Fruit fly (Drosophila melanogaster) whole organism, embryonic: ENCODE results near the gene CG31710.
A peak's percentile ranks its signal among the peaks of the same experiment; 100 is the strongest.

Experiments used
- ATbp ChIP-seq: fragments of 200-800 bp; sonication (Bioruptor generic); optimal IDR thresholded peaks from 2 replicates; lab custom pipeline; 2017; ENCODE audit warnings: missing biosample characterization, mild to moderate bottlenecking, missing genetic modification characterization, missing genetic modification reagents
- Antp ChIP-seq: fragments of 200-800 bp; sonication (Bioruptor generic); optimal IDR thresholded peaks from 3 replicates; lab custom pipeline; 2016; ENCODE audit warnings: missing biosample characterization, missing genetic modification characterization
- B-H2 ChIP-seq: fragments of 200-800 bp; sonication (Bioruptor generic); optimal IDR thresholded peaks from 2 replicates; lab custom pipeline; 2018; ENCODE audit warnings: missing biosample characterization, mild to moderate bottlenecking, missing genetic modification characterization
- Bgb ChIP-seq: fragments of 200-800 bp; sonication (Bioruptor generic); IDR thresholded peaks from 2 replicates; pipeline ENCODE4 v1.3.6; 2022; ENCODE audit warnings: missing biosample characterization, missing genetic modification characterization; ENCODE audit not compliant: partially characterized antibody
- CG11085 ChIP-seq: fragments of 200-800 bp; sonication (Bioruptor generic); IDR thresholded peaks from 2 replicates; pipeline ENCODE4 v1.3.6; 2022; ENCODE audit warnings: missing biosample characterization, missing genetic modification characterization
- CG1233 ChIP-seq: fragments of 200-800 bp; sonication (Bioruptor generic); optimal IDR thresholded peaks from 4 replicates; lab custom pipeline; 2018; ENCODE audit warnings: missing biosample characterization, mild to moderate bottlenecking, missing genetic modification characterization
- CG12659 ChIP-seq: fragments of 200-800 bp; sonication (Bioruptor generic); optimal IDR thresholded peaks from 3 replicates; lab custom pipeline; 2017; ENCODE audit warnings: mild to moderate bottlenecking, missing biosample characterization, missing genetic modification reagents, missing genetic modification characterization
- CG13287 ChIP-seq: fragments of 200-800 bp; sonication (Bioruptor generic); IDR thresholded peaks from 2 replicates; pipeline ENCODE4 v1.3.6; 2022; ENCODE audit warnings: missing biosample characterization, missing genetic modification characterization; ENCODE audit not compliant: partially characterized antibody
- CG13424 ChIP-seq: fragments of 200-800 bp; sonication (Bioruptor generic); optimal IDR thresholded peaks from 2 replicates; lab custom pipeline; 2019; ENCODE audit warnings: missing biosample characterization, mild to moderate bottlenecking, missing genetic modification characterization, moderate library complexity
- CG15479 ChIP-seq: fragments of 200-800 bp; sonication (Bioruptor generic); optimal IDR thresholded peaks from 3 replicates; lab custom pipeline; 2019; ENCODE audit warnings: missing biosample characterization, mild to moderate bottlenecking, missing genetic modification characterization, moderate library complexity
- CG34376 ChIP-seq: fragments of 200-800 bp; sonication (Bioruptor generic); optimal IDR thresholded peaks from 2 replicates; lab custom pipeline; 2018; ENCODE audit warnings: missing biosample characterization, mild to moderate bottlenecking, missing genetic modification characterization
- CG6175 ChIP-seq: fragments of 200-800 bp; sonication (Bioruptor generic); IDR thresholded peaks from 3 replicates; pipeline ENCODE4 v1.3.6; 2022; ENCODE audit warnings: missing biosample characterization, missing genetic modification characterization
- CG6272 ChIP-seq: fragments of 200-800 bp; sonication (Bioruptor generic); IDR thresholded peaks from 2 replicates; pipeline ENCODE4 v1.3.6; 2022; ENCODE audit warnings: missing biosample characterization, missing genetic modification characterization
- CG8281 ChIP-seq: fragments of 200-800 bp; sonication (Bioruptor generic); optimal IDR thresholded peaks from 2 replicates; lab custom pipeline; 2018; ENCODE audit warnings: missing biosample characterization, mild to moderate bottlenecking, missing genetic modification characterization, moderate library complexity
- CG8359 ChIP-seq: fragments of 200-800 bp; sonication (Bioruptor generic); optimal IDR thresholded peaks from 2 replicates; lab custom pipeline; 2017; ENCODE audit warnings: missing biosample characterization, mild to moderate bottlenecking, missing genetic modification characterization, borderline replicate concordance
- CG9215 ChIP-seq: fragments of 200-800 bp; sonication (Bioruptor generic); IDR thresholded peaks from 2 replicates; pipeline ENCODE4 v1.3.6; 2022; ENCODE audit warnings: missing biosample characterization, missing genetic modification characterization
- CG9876 ChIP-seq: fragments of 200-800 bp; sonication (Bioruptor generic); optimal IDR thresholded peaks from 2 replicates; lab custom pipeline; 2016; ENCODE audit warnings: missing biosample characterization, missing genetic modification characterization
- D ChIP-seq, 2 experiments: fragments of 200-800 bp in 1 of 2; fragments of >200 bp in 1 of 2; sonication (Bioruptor generic) in 1 of 2; optimal IDR thresholded peaks; 2 replicates in 1 of 2; 3 replicates in 1 of 2; lab custom pipeline; 2017; ENCODE audit warnings: mild to moderate bottlenecking in 1 of 2, missing biosample characterization in 1 of 2, missing genetic modification characterization in 1 of 2, missing genetic modification reagents in 1 of 2
- HLH3B ChIP-seq: fragments of 200-800 bp; sonication (Bioruptor generic); IDR thresholded peaks from 2 replicates; pipeline ENCODE4 v1.3.6; 2022; ENCODE audit warnings: missing biosample characterization, missing genetic modification characterization
- HmgZ ChIP-seq: fragments of 200-800 bp; sonication (Bioruptor generic); optimal IDR thresholded peaks from 2 replicates; lab custom pipeline; 2018; ENCODE audit warnings: missing biosample characterization, mild to moderate bottlenecking, missing genetic modification characterization
- Hr3 ChIP-seq: fragments of 200-800 bp; sonication (Bioruptor generic); optimal IDR thresholded peaks from 3 replicates; lab custom pipeline; 2016; ENCODE audit warnings: missing biosample characterization, missing genetic modification characterization
- Hr51 ChIP-seq, 2 experiments: fragments of 200-800 bp; sonication (Bioruptor generic); optimal IDR thresholded peaks; 2 replicates in 1 of 2; 3 replicates in 1 of 2; lab custom pipeline; 2016 to 2018; ENCODE audit warnings: missing biosample characterization in 2 of 2, missing genetic modification characterization in 2 of 2, mild to moderate bottlenecking in 1 of 2, moderate library complexity in 1 of 2
- Kr ChIP-seq: fragments of 200-800 bp; sonication (Bioruptor generic); optimal IDR thresholded peaks from 2 replicates; lab custom pipeline; 2017; ENCODE audit warnings: missing biosample characterization, mild to moderate bottlenecking, missing genetic modification characterization
- MBD-R2 ChIP-seq: fragments of 200-800 bp; sonication (Bioruptor generic); IDR thresholded peaks from 2 replicates; pipeline ENCODE4 v1.3.6; 2022; ENCODE audit warnings: missing biosample characterization, missing genetic modification characterization
- Med ChIP-seq: fragments of 200-800 bp; sonication (Bioruptor generic); peaks from one replicate; lab custom pipeline; 2016; ENCODE audit warnings: missing biosample characterization, missing genetic modification characterization, mild to moderate bottlenecking, inconsistent platforms, moderate library complexity
- NC2α ChIP-seq: fragments of 200-800 bp; sonication (Bioruptor generic); optimal IDR thresholded peaks from 2 replicates; lab custom pipeline; 2016; ENCODE audit warnings: missing biosample characterization, missing genetic modification characterization
- Oli ChIP-seq: fragments of 200-800 bp; sonication (Bioruptor generic); optimal IDR thresholded peaks from 2 replicates; lab custom pipeline; 2018; ENCODE audit warnings: missing biosample characterization, mild to moderate bottlenecking, missing genetic modification characterization, moderate library complexity
- Opbp ChIP-seq: fragments of 200-800 bp; sonication (Bioruptor generic); IDR thresholded peaks from 3 replicates; pipeline ENCODE4 v1.3.6; 2022; ENCODE audit warnings: missing biosample characterization, missing genetic modification characterization; ENCODE audit not compliant: partially characterized antibody
- Pdp1 ChIP-seq, 2 experiments: fragments of 200-800 bp; sonication (Bioruptor generic); optimal IDR thresholded peaks; 3 replicates each; lab custom pipeline; 2016; ENCODE audit warnings: missing biosample characterization in 2 of 2, missing genetic modification characterization in 2 of 2, mild to moderate bottlenecking in 1 of 2, moderate library complexity in 1 of 2
- Ravus ChIP-seq: fragments of 200-800 bp; sonication (Bioruptor generic); IDR thresholded peaks from 2 replicates; pipeline ENCODE4 v1.3.6; 2022; ENCODE audit warnings: missing biosample characterization, missing genetic modification characterization
- Spps ChIP-seq: fragments of 200-800 bp; sonication (Bioruptor generic); optimal IDR thresholded peaks from 2 replicates; lab custom pipeline; 2018; ENCODE audit warnings: missing biosample characterization, mild to moderate bottlenecking, missing genetic modification characterization
- chinmo ChIP-seq: fragments of 200-800 bp; sonication (Bioruptor generic); IDR thresholded peaks from 4 replicates; pipeline ENCODE4 v1.3.6; 2022; ENCODE audit warnings: missing biosample characterization, missing genetic modification characterization; ENCODE audit not compliant: partially characterized antibody
- crol ChIP-seq: fragments of 200-800 bp; sonication (Bioruptor generic); IDR thresholded peaks from 2 replicates; pipeline ENCODE4 v1.3.6; 2022; ENCODE audit warnings: missing biosample characterization, missing genetic modification characterization
- h ChIP-seq: fragments of >200 bp; optimal IDR thresholded peaks from 2 replicates; lab custom pipeline; 2017
- jigr1 ChIP-seq: fragments of 200-800 bp; sonication (Bioruptor generic); IDR thresholded peaks from 3 replicates; pipeline ENCODE4 v1.3.6; 2022; ENCODE audit warnings: missing biosample characterization, missing genetic modification characterization
- ken ChIP-seq: fragments of 200-800 bp; sonication (Bioruptor generic); IDR thresholded peaks from 3 replicates; pipeline ENCODE4 v1.3.6; 2022; ENCODE audit warnings: missing biosample characterization, missing genetic modification characterization
- nom ChIP-seq: fragments of 200-800 bp; sonication (Bioruptor generic); optimal IDR thresholded peaks from 2 replicates; lab custom pipeline; 2017; ENCODE audit warnings: missing biosample characterization, missing genetic modification characterization, mild to moderate bottlenecking, moderate library complexity, missing genetic modification reagents
- pho ChIP-seq: fragments of 200-800 bp; sonication (Bioruptor generic); optimal IDR thresholded peaks from 2 replicates; lab custom pipeline; 2016; ENCODE audit warnings: missing biosample characterization, missing genetic modification characterization
- pros ChIP-seq: fragments of 200-800 bp; sonication (Bioruptor generic); optimal IDR thresholded peaks from 3 replicates; lab custom pipeline; 2019; ENCODE audit warnings: missing biosample characterization, mild to moderate bottlenecking, missing genetic modification characterization, moderate library complexity
- sens-2 ChIP-seq: fragments of 200-800 bp; sonication (Bioruptor generic); IDR thresholded peaks from 2 replicates; pipeline ENCODE4 v1.3.6; 2022; ENCODE audit warnings: missing biosample characterization, missing genetic modification characterization
- sna ChIP-seq: fragments of 200-800 bp; sonication (Bioruptor generic); IDR thresholded peaks from 2 replicates; pipeline ENCODE4 v1.3.6; 2022; ENCODE audit warnings: missing biosample characterization, missing genetic modification characterization; ENCODE audit not compliant: partially characterized antibody
- sqz ChIP-seq: fragments of 200-800 bp; sonication (Bioruptor generic); optimal IDR thresholded peaks from 3 replicates; lab custom pipeline; 2018; ENCODE audit warnings: missing biosample characterization, mild to moderate bottlenecking, missing genetic modification characterization
- ssp ChIP-seq: fragments of 200-800 bp; sonication (Bioruptor generic); IDR thresholded peaks from 2 replicates; pipeline ENCODE4 v1.3.6; 2022; ENCODE audit warnings: missing biosample characterization, missing genetic modification characterization
- tll ChIP-seq, 2 experiments: fragments of 200-800 bp in 1 of 2; fragments of >200 bp in 1 of 2; sonication (Bioruptor generic) in 1 of 2; optimal IDR thresholded peaks; 2 replicates each; lab custom pipeline; 2017 to 2019; ENCODE audit warnings: missing biosample characterization in 2 of 2, missing genetic modification characterization in 2 of 2, mild to moderate bottlenecking in 1 of 2, moderate library complexity in 1 of 2
- twi ChIP-seq: fragments of 200-800 bp; optimal IDR thresholded peaks from 2 replicates; lab custom pipeline; 2019; ENCODE audit warnings: missing biosample characterization, mild to moderate bottlenecking, missing genetic modification characterization, moderate library complexity
- vfl ChIP-seq: fragments of 200-800 bp; sonication (Bioruptor generic); optimal IDR thresholded peaks from 2 replicates; lab custom pipeline; 2016; ENCODE audit warnings: missing biosample characterization, missing genetic modification characterization
- zen ChIP-seq: fragments of 200-800 bp; sonication (Bioruptor generic); optimal IDR thresholded peaks from 3 replicates; lab custom pipeline; 2018; ENCODE audit warnings: missing biosample characterization, mild to moderate bottlenecking, missing genetic modification characterization, moderate library complexity

The CG31710 gene

DNA sequence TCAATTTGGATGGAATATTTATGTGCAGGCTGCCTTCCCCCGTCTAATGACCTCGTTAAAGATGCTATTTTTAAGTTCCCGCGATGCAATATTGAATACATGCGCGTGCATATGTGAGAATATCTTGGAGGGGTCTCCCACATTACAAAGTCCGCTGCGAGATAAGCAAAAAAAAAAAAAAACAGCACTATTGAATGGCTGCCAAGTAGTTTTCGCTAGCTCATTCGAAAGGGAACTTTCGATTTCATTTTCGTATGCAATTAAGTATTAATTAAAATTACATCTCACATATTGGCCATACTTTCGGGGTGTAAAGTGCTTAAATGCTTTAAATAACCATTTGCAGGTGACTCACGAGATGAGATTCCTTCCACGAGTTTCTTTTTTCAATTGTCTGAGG lies 1.3 kb upstream of the CG31710 start (continued):
- TF ChIP-seq sna (no peak), chinmo (GFP tag; lab: Robert Waterston, UW) (0 out of 4 replicates have a peak, but pooled peaks have one; percentile 5), Bgb (GFP tag; lab: Robert Waterston, UW) (no peak), nom (peak; percentile 77), B-H2 (GFP tag; lab: Kevin White, UChicago) (no peak), Ravus (GFP tag; lab: Robert Waterston, UW) (no peak), CG9215 (GFP tag; lab: Robert Waterston, UW) (no peak), CG8281 (no peak), pho (GFP tag; lab: Kevin White, UChicago) (no peak), Spps (tag; lab: Kevin White, UChicago) (no peak)

DNA sequence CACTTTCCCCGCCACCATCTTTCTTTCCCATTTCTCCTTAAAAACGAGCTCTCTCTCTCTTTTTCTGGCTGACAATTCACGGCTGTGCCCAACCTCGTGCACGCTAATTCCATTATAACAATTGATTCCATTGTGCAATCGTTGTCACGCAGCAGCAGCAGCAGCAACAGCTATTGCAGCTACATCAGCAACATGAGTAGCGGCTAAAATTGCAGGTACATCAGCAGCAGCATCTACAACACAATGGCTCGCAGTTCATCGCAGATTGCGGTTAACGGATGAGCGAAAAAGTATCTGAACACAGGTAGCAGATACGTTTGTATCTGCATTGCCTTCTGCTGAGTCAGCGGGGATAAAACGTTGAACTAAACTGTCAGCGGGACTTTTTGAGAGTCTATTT lies 463 bp downstream of the CG31710 start:
- TF ChIP-seq ssp (GFP tag; lab: Robert Waterston, UW) (no peak), twi (no peak), Kr (GFP tag; lab: Kevin White, UChicago) (no peak), CG1233 (no peak), zen (tag; lab: Kevin White, UChicago) (peak; percentile 59), Pdp1 (GFP tag; optimal IDR thresholded peaks at IDR 0.05; lab: Kevin White, UChicago) (peak in 1 of 2 experiments; percentile 32), CG15479 (GFP tag; lab: Kevin White, UChicago) (peak; percentile 97), tll (GFP tag; optimal IDR thresholded peaks at IDR 0.05; lab: Kevin White, UChicago) (peak in 1 of 2 experiments; percentile 38), D (optimal IDR thresholded peaks at IDR 0.05; lab: Kevin White, UChicago) (peak; percentile 58), D (GFP tag; optimal IDR thresholded peaks at IDR 0.05; lab: Kevin White, UChicago) (no peak), MBD-R2 (no peak), CG13287 (GFP tag; lab: Robert Waterston, UW) (no peak), CG13424 (no peak)
- TF ChIP-seq, all 482 proteins: peak for 5

DNA sequence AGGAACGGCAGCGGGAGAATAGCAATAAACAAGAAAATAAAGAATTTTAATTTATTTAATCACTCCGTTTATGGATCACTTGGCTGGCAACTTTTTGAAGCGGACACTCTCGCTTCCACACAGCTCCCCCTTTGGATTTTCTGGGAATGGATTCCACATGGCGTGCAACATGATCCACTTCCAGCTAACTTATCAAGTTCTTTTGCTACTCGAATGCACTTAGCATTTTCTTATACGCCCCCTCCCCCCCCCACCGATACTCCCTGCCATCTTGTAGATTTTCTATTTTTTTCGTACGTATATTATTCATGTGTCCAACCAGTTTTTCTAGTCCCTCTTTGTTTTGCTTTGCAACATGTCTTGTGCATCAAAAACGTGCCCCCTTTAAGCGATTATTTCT lies 1.4 kb downstream of the CG31710 start:
- TF ChIP-seq sqz (peak; percentile 8), Med (GFP tag; lab: Kevin White, UChicago) (peak; percentile 55), CG9876 (GFP tag; lab: Kevin White, UChicago) (no peak), pros (GFP tag; lab: Kevin White, UChicago) (peak; percentile 70), HLH3B (GFP tag; lab: Robert Waterston, UW) (no peak), crol (GFP tag; lab: Robert Waterston, UW) (peak; percentile 69), nom (peak; percentile 11)

DNA sequence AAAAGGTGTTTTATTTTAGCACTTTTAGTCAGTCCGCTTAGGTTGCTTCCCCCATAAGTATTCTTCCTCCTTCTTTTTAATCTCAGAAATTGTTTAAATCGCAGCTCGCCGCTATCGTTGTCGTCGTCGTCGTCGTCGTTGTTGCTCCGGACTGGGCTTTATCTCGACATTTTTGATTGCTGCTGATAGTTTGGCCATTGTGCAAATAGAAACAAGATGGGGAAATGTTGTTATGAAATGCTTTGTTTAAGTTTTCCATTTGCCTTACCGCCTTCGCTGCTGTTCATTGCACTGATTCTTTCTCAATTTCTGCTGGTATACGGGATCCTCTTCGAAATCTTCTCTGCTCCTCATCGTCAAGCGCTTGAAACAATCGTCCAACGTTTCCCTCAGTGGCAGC lies 2.8 kb downstream of the CG31710 start:
- TF ChIP-seq CG12659 (GFP tag; lab: Kevin White, UChicago) = no peak
- TF ChIP-seq CG11085 = no peak
- TF ChIP-seq sens-2 (GFP tag; lab: Robert Waterston, UW) = 0 out of 2 replicates have a peak, but pooled peaks have one; percentile 11
- TF ChIP-seq NC2α = no peak
- no peak for TF ChIP-seq Hr3
- peak; percentile 48 for TF ChIP-seq CG34376 (GFP tag; lab: Kevin White, UChicago)
- no peak for TF ChIP-seq Oli (tag; lab: Kevin White, UChicago)
- TF ChIP-seq ATbp (GFP tag; lab: Kevin White, UChicago) = no peak
- TF ChIP-seq vfl (GFP tag; lab: Kevin White, UChicago) = no peak
- no peak for TF ChIP-seq ken (GFP tag; lab: Robert Waterston, UW)
- no peak for TF ChIP-seq CG8359
- TF ChIP-seq Opbp = no peak
- no peak for TF ChIP-seq h (lab: Kevin White, UChicago)
- no peak for TF ChIP-seq HmgZ
- TF ChIP-seq CG6272 (GFP tag; lab: Robert Waterston, UW) = no peak
- no peak for TF ChIP-seq Hr51 (GFP tag; optimal IDR thresholded peaks at IDR 0.05; lab: Kevin White, UChicago)
- no peak for TF ChIP-seq Antp
- no peak for TF ChIP-seq jigr1 (GFP tag; lab: Robert Waterston, UW)
- TF ChIP-seq CG6175 = no peak
